Worm (Caenorhabditis elegans): ENCODE measurements around the gene C18A11.4.

Gene C18A11.4

ce11 chrX:8057791-8058270, 12.5 kb downstream of the C18A11.4 start, which contains the start of gene dim-1:
TSS of gene dim-1 (minus strand) at chrX:8058220.
- TF ChIP-seq mel-28 (tag; optimal IDR thresholded peaks at IDR 0.05; ENCODE audit: borderline replicate concordance) (no peak), T07F8.4 (tag; optimal IDR thresholded peaks at IDR 0.05) (no peak), somi-1 (GFP tag; optimal IDR thresholded peaks at IDR 0.05) (no peak), pha-4 (tag; optimal IDR thresholded peaks at IDR 0.05) (no peak), aptf-3 (GFP tag; IDR thresholded peaks at IDR 0.05) (no peak), F49E8.2 (tag; optimal IDR thresholded peaks at IDR 0.05; ENCODE audit: insufficient read depth) (no peak), aptf-2 (GFP tag; conservative IDR thresholded peaks at IDR 0.05) (no peak), snpc-1.1 (tag; optimal IDR thresholded peaks at IDR 0.05; ENCODE audit: insufficient read depth) (no peak), B0336.3 (GFP tag; IDR thresholded peaks at IDR 0.05) (no peak), nhr-80 (tag; optimal IDR thresholded peaks at IDR 0.05) (no peak), F33H1.4 (GFP tag; IDR thresholded peaks at IDR 0.05) (no peak), attf-5 (GFP tag; optimal IDR thresholded peaks at IDR 0.05) (no peak)

ce11 chrX:8059999-8060398, 14.7 kb downstream of the C18A11.4 start:
- TF ChIP-seq B0019.2 (GFP tag; conservative IDR thresholded peaks at IDR 0.05) (no peak), hsf-1 (GFP tag; IDR thresholded peaks at IDR 0.05) (no peak), lag-1 (GFP tag; IDR thresholded peaks at IDR 0.05) (no peak), chd-7 (tag; optimal IDR thresholded peaks at IDR 0.05) (no peak), Y95B8A.8 (GFP tag; IDR thresholded peaks at IDR 0.05) (no peak), ztf-28 (GFP tag; IDR thresholded peaks at IDR 0.05) (no peak), athp-1 (tag; optimal IDR thresholded peaks at IDR 0.05) (no peak), hlh-26 (GFP tag; conservative IDR thresholded peaks at IDR 0.05) (no peak), rpc-1 (optimal IDR thresholded peaks at IDR 0.05) (no peak), rpc-1 (tag; optimal IDR thresholded peaks at IDR 0.05) (no peak), egl-44 (GFP tag; IDR thresholded peaks at IDR 0.05) (no peak), egl-18 (GFP tag; IDR thresholded peaks at IDR 0.05) (no peak), ztf-18 (tag; optimal IDR thresholded peaks at IDR 0.05) (no peak)

- TF ChIP-seq attf-3 (GFP tag; conservative IDR thresholded peaks at IDR 0.05) (no peak), mxl-1 (tag; optimal IDR thresholded peaks at IDR 0.05) (no peak), ceh-100 (GFP tag; IDR thresholded peaks at IDR 0.05) (no peak), Y56A3A.18 (GFP tag; IDR thresholded peaks at IDR 0.05) (no peak), madf-10 (tag; optimal IDR thresholded peaks at IDR 0.05) (no peak), aptf-3 (GFP tag; IDR thresholded peaks at IDR 0.05) (no peak), lag-1 (GFP tag; IDR thresholded peaks at IDR 0.05) (no peak), K11D2.4 (GFP tag; IDR thresholded peaks at IDR 0.05) (no peak), T07F8.4 (tag; optimal IDR thresholded peaks at IDR 0.05) (no peak), lin-35 (GFP tag; optimal IDR thresholded peaks at IDR 0.05) (no peak)
Observed at ce11 chrX:8060823-8061222, 15.5 kb downstream of the C18A11.4 start, which contains the start of gene C18A11.3. TSS of gene C18A11.3 (plus strand) at chrX:8061123.

ce11 chrX:8067268-8067667, 21.9 kb downstream of the C18A11.4 start, which contains the start of gene C18A11.2:
TSS of gene C18A11.2 (plus strand) at chrX:8067568.
- TF ChIP-seq nfyb-1 (GFP tag; IDR thresholded peaks at IDR 0.05) (no peak), nfya-2 (GFP tag; IDR thresholded peaks at IDR 0.05) (no peak), C06A6.2 (GFP tag; conservative IDR thresholded peaks at IDR 0.05) (no peak), lin-40 (tag; optimal IDR thresholded peaks at IDR 0.05) (no peak), akir-1 (GFP tag; optimal IDR thresholded peaks at IDR 0.05) (no peak), Y53F4B.3 (GFP tag; IDR thresholded peaks at IDR 0.05) (no peak), lag-1 (GFP tag; IDR thresholded peaks at IDR 0.05) (no peak), F23B12.7 (tag; optimal IDR thresholded peaks at IDR 0.05; ENCODE audit: insufficient read depth) (no peak), F49E8.2 (tag; optimal IDR thresholded peaks at IDR 0.05; ENCODE audit: insufficient read depth) (no peak), attf-6 (GFP tag; IDR thresholded peaks at IDR 0.05) (no peak), unc-130 (GFP tag; optimal IDR thresholded peaks at IDR 0.05) (no peak), him-1 (tag; optimal IDR thresholded peaks at IDR 0.05) (no peak), cebp-2 (GFP tag; IDR thresholded peaks at IDR 0.05) (no peak), ccch-3 (GFP tag; optimal IDR thresholded peaks at IDR 0.05) (no peak), chd-7 (tag; optimal IDR thresholded peaks at IDR 0.05) (no peak), snpc-4 (GFP tag; optimal IDR thresholded peaks at IDR 0.05) (no peak), snpc-4 (tag; optimal IDR thresholded peaks at IDR 0.05) (no peak), ceh-100 (GFP tag; IDR thresholded peaks at IDR 0.05) (no peak)
